Worm (Caenorhabditis elegans) whole organism, L3 larva: ENCODE measurements around the gene svh-5.

Experiments used
- ceh-9 ChIP-seq: sonication (generic microtip); optimal IDR thresholded peaks from 2 replicates; lab custom pipeline; 2018; ENCODE audit warnings: missing biosample characterization, missing genetic modification characterization
- nhr-237 ChIP-seq: fragments of 150-350 bp; optimal IDR thresholded peaks from 2 replicates; lab custom pipeline; 2014; ENCODE audit warnings: missing biosample characterization, missing genetic modification characterization
- nhr-25 ChIP-seq: sonication (generic microtip); optimal IDR thresholded peaks from 2 replicates; lab custom pipeline; 2017; ENCODE audit warnings: missing biosample characterization, missing genetic modification characterization

DNA sequence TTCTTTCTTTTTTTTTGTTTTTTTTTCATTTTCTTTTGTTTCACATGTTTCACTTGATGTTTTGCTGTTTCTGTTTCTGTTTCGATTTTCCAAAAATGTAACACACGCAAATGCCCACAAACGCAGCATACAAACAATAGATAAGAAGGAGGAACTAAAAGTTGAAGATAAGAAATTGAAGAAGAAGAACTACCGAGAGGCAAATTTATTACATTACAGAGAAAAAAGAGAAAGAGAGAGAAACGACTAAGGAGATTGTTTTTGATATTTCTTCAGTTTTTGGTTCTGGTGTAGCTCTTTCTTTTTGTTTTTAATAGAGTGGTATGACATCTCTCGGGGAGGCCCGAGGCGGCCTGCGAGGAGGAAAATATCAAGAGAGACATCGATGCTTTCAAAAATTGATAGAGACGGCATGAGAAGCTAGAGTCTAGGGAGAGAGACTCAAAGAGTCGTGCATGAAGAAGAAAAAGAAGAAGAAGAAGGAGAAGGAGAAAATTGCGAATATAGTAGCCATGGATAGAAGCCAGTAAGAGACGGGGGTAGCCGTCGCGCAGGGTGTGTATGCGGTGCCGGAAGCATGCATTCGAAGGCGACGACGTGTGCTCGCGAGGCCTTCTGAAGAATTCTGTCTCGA, 4.1 kb downstream of the svh-5 start:
- TF ChIP-seq ceh-9 (no peak), nhr-25 (tag; lab: Kevin White, UChicago) (no peak), nhr-237 (tag; lab: Kevin White, UChicago) (no peak)
